Worm (Caenorhabditis elegans): ENCODE measurements around the gene fbxb-108.

ce11 chrII:2756351-2756750 lies 8.4 kb upstream of the fbxb-108 start:
- no peak for TF ChIP-seq ceh-36 (tag; optimal IDR thresholded peaks at IDR 0.05)
- no peak for TF ChIP-seq flt-1 (GFP tag; IDR thresholded peaks at IDR 0.05)
- TF ChIP-seq ama-1 (optimal IDR thresholded peaks at IDR 0.05) = no peak
- no peak for TF ChIP-seq tra-4 (tag; optimal IDR thresholded peaks at IDR 0.05)
- no peak for TF ChIP-seq B0310.2 (tag; optimal IDR thresholded peaks at IDR 0.05)
- TF ChIP-seq hmbx-1 (tag; optimal IDR thresholded peaks at IDR 0.05) = no peak
- no peak for TF ChIP-seq sea-1 (GFP tag; conservative IDR thresholded peaks at IDR 0.05)
- TF ChIP-seq aly-1 (tag; optimal IDR thresholded peaks at IDR 0.05) = no peak
